Worm (Caenorhabditis elegans): ENCODE data around the gene T08H10.3.
A peak's percentile ranks its signal among the peaks of the same experiment; 100 is the strongest.
"Not testable (repeated sequence)": the region's sequence is repeated elsewhere in the genome, so short reads cannot be mapped to it uniquely, and the experiment has no call there.

Gene T08H10.3

DNA sequence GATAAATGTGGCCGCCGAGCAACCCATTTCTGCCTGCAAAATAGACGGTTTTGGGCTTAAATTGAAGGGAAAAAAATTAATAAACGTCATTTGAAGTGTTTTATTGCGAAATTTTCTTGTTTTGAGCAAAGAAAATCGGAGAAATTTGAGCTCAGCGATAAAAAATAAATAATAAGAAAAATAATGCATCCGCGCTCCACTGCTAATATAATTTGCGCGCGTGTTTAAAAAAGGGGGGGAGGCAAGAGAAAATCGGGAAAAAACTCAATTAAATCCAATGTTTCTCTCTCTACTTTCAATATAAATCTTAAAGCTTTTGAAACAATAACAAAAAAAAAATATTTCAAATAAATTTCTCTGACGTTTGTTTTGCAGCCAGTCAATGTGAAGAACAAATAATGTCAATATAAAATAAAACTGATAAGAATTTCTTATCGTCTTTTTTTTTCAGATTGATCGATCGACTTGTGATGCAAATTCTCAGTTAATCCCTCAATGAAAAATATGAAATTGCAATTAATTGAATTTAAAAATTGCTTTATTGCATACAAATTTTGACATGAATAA is 20.6 kb upstream of the T08H10.3 start, which contains the start of gene rft-2 (continued):
- TF ChIP-seq swsn-7 (tag; optimal IDR thresholded peaks at IDR 0.05) (peak; percentile 60), rnt-1 (tag; optimal IDR thresholded peaks at IDR 0.05) (peak; percentile 53), C34B4.2 (tag; optimal IDR thresholded peaks at IDR 0.05) (no peak), sox-4 (tag; optimal IDR thresholded peaks at IDR 0.05) (peak; percentile 3), mef-2 (tag; optimal IDR thresholded peaks at IDR 0.05) (no peak), efl-3 (GFP tag; optimal IDR thresholded peaks at IDR 0.05) (no peak)

- TF ChIP-seq efl-3 (GFP tag; optimal IDR thresholded peaks at IDR 0.05), result no peak
- peak; percentile 16 for TF ChIP-seq lin-14 (GFP tag; optimal IDR thresholded peaks at IDR 0.05)
Measured at ce11 chrV:4454634-4455033, 16.5 kb upstream of the T08H10.3 start, which contains the start of gene gnrr-5. TSS of gene gnrr-5 (minus strand) at chrV:4454734.

ce11 chrV:4474543-4474942 is 3.4 kb downstream of the T08H10.3 start, which contains the start of gene str-35:
TSS of gene str-35 (plus strand) at chrV:4474843.
- TF ChIP-seq grh-1 (GFP tag; IDR thresholded peaks at IDR 0.05); egl-13 (tag; optimal IDR thresholded peaks at IDR 0.05); mab-9 (GFP tag; IDR thresholded peaks at IDR 0.05): not testable (repeated sequence)

DNA sequence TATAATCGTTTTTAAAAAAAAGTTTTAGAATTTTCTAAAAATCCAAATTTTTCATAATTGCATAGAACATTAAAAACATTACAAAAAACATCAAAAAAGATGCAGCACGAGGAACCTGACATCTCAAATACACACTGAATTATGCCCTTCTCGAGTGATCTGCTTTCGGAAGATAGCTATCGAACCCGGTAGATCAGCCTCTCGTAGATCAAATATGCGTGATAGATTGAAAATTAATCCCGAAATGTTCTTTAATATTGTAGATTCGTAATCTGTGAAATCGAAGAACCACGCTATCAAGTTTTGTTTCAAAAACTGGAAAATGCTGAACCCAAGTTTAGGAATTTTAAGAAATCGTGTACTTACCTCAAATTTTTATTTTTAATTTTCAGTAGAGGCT is 10.7 kb downstream of the T08H10.3 start:
- TF ChIP-seq aly-2 (tag; optimal IDR thresholded peaks at IDR 0.05), result no peak
- no peak for TF ChIP-seq irx-1 (tag; optimal IDR thresholded peaks at IDR 0.05)
- TF ChIP-seq egl-13 (tag; optimal IDR thresholded peaks at IDR 0.05), result no peak
- no peak for TF ChIP-seq zag-1 (tag; optimal IDR thresholded peaks at IDR 0.05)
- no peak for TF ChIP-seq ceh-90 (tag; optimal IDR thresholded peaks at IDR 0.05)
- TF ChIP-seq hlh-4 (tag; optimal IDR thresholded peaks at IDR 0.05), result no peak
- no peak for TF ChIP-seq nhr-77 (tag; optimal IDR thresholded peaks at IDR 0.05)
- no peak for TF ChIP-seq ceh-88 (GFP tag; IDR thresholded peaks at IDR 0.05)
- TF ChIP-seq lin-14 (GFP tag; optimal IDR thresholded peaks at IDR 0.05), result no peak
- no peak for TF ChIP-seq ces-1 (GFP tag; optimal IDR thresholded peaks at IDR 0.05)
- no peak for TF ChIP-seq nhr-76 (tag; optimal IDR thresholded peaks at IDR 0.05)
- no peak for TF ChIP-seq swsn-7 (tag; optimal IDR thresholded peaks at IDR 0.05)
- no peak for TF ChIP-seq pag-3 (tag; optimal IDR thresholded peaks at IDR 0.05; ENCODE audit: borderline replicate concordance, insufficient read depth)

- TF ChIP-seq zip-4 (GFP tag; optimal IDR thresholded peaks at IDR 0.05), result no peak
- TF ChIP-seq grh-1 (GFP tag; IDR thresholded peaks at IDR 0.05), result no peak
- no peak for TF ChIP-seq irx-1 (tag; optimal IDR thresholded peaks at IDR 0.05)
- no peak for TF ChIP-seq dpl-1 (GFP tag; optimal IDR thresholded peaks at IDR 0.05)
- no peak for TF ChIP-seq egl-27 (tag; optimal IDR thresholded peaks at IDR 0.05)
- TF ChIP-seq vab-15 (tag; optimal IDR thresholded peaks at IDR 0.05), result no peak
- TF ChIP-seq alr-1 (tag; optimal IDR thresholded peaks at IDR 0.05; ENCODE audit: borderline replicate concordance), result no peak
- peak; percentile 68 for TF ChIP-seq elt-2 (tag; optimal IDR thresholded peaks at IDR 0.05)
- no peak for TF ChIP-seq fkh-4 (tag; optimal IDR thresholded peaks at IDR 0.05; ENCODE audit: borderline replicate concordance)
- peak; percentile 63 for TF ChIP-seq nhr-20 (tag; optimal IDR thresholded peaks at IDR 0.05)
- TF ChIP-seq ceh-82 (tag; optimal IDR thresholded peaks at IDR 0.05), result no peak
- no peak for TF ChIP-seq unc-30 (tag; optimal IDR thresholded peaks at IDR 0.05)
- TF ChIP-seq nhr-47 (tag; optimal IDR thresholded peaks at IDR 0.05), result no peak
- TF ChIP-seq elt-3 (tag; optimal IDR thresholded peaks at IDR 0.05), result peak in 1 of 6 experiments; percentile 58
- TF ChIP-seq xbp-1 (tag; optimal IDR thresholded peaks at IDR 0.05), result no peak
- TF ChIP-seq lin-35 (GFP tag; optimal IDR thresholded peaks at IDR 0.05), result peak in 1 of 2 experiments; percentile 51
- no peak for TF ChIP-seq efl-1 (optimal IDR thresholded peaks at IDR 0.05)
- TF ChIP-seq efl-1 (GFP tag; optimal IDR thresholded peaks at IDR 0.05 in 1 of 2), result peak in 1 of 2 experiments; percentile 37
- peak; percentile 63 for TF ChIP-seq snu-23 (GFP tag; optimal IDR thresholded peaks at IDR 0.05)
- TF ChIP-seq skn-1 (tag; optimal IDR thresholded peaks at IDR 0.05), result peak; percentile 23
- no peak for TF ChIP-seq lin-15B (tag; optimal IDR thresholded peaks at IDR 0.05)
- no peak for TF ChIP-seq ztf-11 (tag; optimal IDR thresholded peaks at IDR 0.05)
- peak; percentile 72 for TF ChIP-seq lin-14 (GFP tag; optimal IDR thresholded peaks at IDR 0.05)
- no peak for TF ChIP-seq hpl-2 (GFP tag; optimal IDR thresholded peaks at IDR 0.05)
- no peak for TF ChIP-seq pax-3 (tag; optimal IDR thresholded peaks at IDR 0.05)
- TF ChIP-seq ama-1 (optimal IDR thresholded peaks at IDR 0.05), result no peak
- no peak for TF ChIP-seq ztf-4 (tag; optimal IDR thresholded peaks at IDR 0.05)
Measured at ce11 chrV:4483049-4483507, 11.9 kb downstream of the T08H10.3 start, which contains the start of gene exc-15. TSS of gene exc-15 (plus strand) at chrV:4483459.
